Worm (Caenorhabditis elegans): ENCODE measurements around the gene F49H6.8.

F49H6.8 gene

ce11 chrV:17061585-17061984, 39.1 kb upstream of the F49H6.8 start, which contains the start of gene F28B1.9:
F28B1.9 (plus strand) TSS chrV:17061885.
- TF ChIP-seq nhr-25 (tag; optimal IDR thresholded peaks at IDR 0.05) (no peak), alr-1 (tag; optimal IDR thresholded peaks at IDR 0.05) (no peak), nhr-237 (tag; optimal IDR thresholded peaks at IDR 0.05) (no peak), mdl-1 (tag; optimal IDR thresholded peaks at IDR 0.05) (no peak), lin-39 (tag; optimal IDR thresholded peaks at IDR 0.05) (no peak), mab-5 (tag; optimal IDR thresholded peaks at IDR 0.05) (no peak), sma-9 (GFP tag; optimal IDR thresholded peaks at IDR 0.05) (no peak), sma-9 (tag; optimal IDR thresholded peaks at IDR 0.05) (no peak), nhr-77 (tag; optimal IDR thresholded peaks at IDR 0.05) (no peak), gmeb-1 (tag; optimal IDR thresholded peaks at IDR 0.05) (no peak), aly-2 (tag; optimal IDR thresholded peaks at IDR 0.05) (no peak), lsy-2 (tag; optimal IDR thresholded peaks at IDR 0.05) (no peak), nhr-23 (tag; optimal IDR thresholded peaks at IDR 0.05) (no peak), blmp-1 (tag; optimal IDR thresholded peaks at IDR 0.05; ENCODE audit: insufficient read depth) (no peak), elt-1 (tag; optimal IDR thresholded peaks at IDR 0.05) (no peak), ztf-11 (tag; optimal IDR thresholded peaks at IDR 0.05) (no peak)

- TF ChIP-seq sem-4 (tag; optimal IDR thresholded peaks at IDR 0.05) (no peak), nhr-23 (tag; optimal IDR thresholded peaks at IDR 0.05) (no peak), sma-9 (GFP tag; optimal IDR thresholded peaks at IDR 0.05) (no peak), sma-9 (tag; optimal IDR thresholded peaks at IDR 0.05) (no peak), unc-62 (GFP tag; optimal IDR thresholded peaks at IDR 0.05) (no peak), R02D3.7 (tag; optimal IDR thresholded peaks at IDR 0.05) (no peak), snpc-4 (tag; optimal IDR thresholded peaks at IDR 0.05) (no peak), ZK546.5 (tag; optimal IDR thresholded peaks at IDR 0.05) (no peak), lin-13 (GFP tag; optimal IDR thresholded peaks at IDR 0.05) (no peak), nhr-237 (tag; optimal IDR thresholded peaks at IDR 0.05) (no peak), ztf-4 (tag; optimal IDR thresholded peaks at IDR 0.05) (no peak), ceh-16 (tag; optimal IDR thresholded peaks at IDR 0.05) (no peak), nhr-25 (tag; optimal IDR thresholded peaks at IDR 0.05) (no peak), lin-39 (tag; optimal IDR thresholded peaks at IDR 0.05) (no peak), mbf-1 (tag; optimal IDR thresholded peaks at IDR 0.05) (no peak), sma-3 (GFP tag; optimal IDR thresholded peaks at IDR 0.05) (no peak), unc-55 (GFP tag; optimal IDR thresholded peaks at IDR 0.05) (no peak), nhr-11 (tag; optimal IDR thresholded peaks at IDR 0.05) (no peak), zag-1 (tag; optimal IDR thresholded peaks at IDR 0.05) (no peak), dmd-4 (tag; optimal IDR thresholded peaks at IDR 0.05) (no peak)
These were observed 37.5 kb upstream of the F49H6.8 start, which contains the start of gene sri-66 for ce11 chrV:17059987-17060386. sri-66 (plus strand) TSS chrV:17060287.

- TF ChIP-seq nhr-77 (tag; optimal IDR thresholded peaks at IDR 0.05) (no peak), nhr-6 (tag; optimal IDR thresholded peaks at IDR 0.05) (no peak), C34F6.9 (tag; optimal IDR thresholded peaks at IDR 0.05) (no peak), mbf-1 (tag; optimal IDR thresholded peaks at IDR 0.05) (no peak), mdl-1 (tag; optimal IDR thresholded peaks at IDR 0.05) (no peak), R02D3.7 (tag; optimal IDR thresholded peaks at IDR 0.05) (no peak), nhr-25 (tag; optimal IDR thresholded peaks at IDR 0.05) (no peak), ceh-16 (tag; optimal IDR thresholded peaks at IDR 0.05) (no peak), elt-1 (tag; optimal IDR thresholded peaks at IDR 0.05) (no peak), nhr-129 (tag; optimal IDR thresholded peaks at IDR 0.05) (no peak), gmeb-1 (tag; optimal IDR thresholded peaks at IDR 0.05) (no peak), alr-1 (tag; optimal IDR thresholded peaks at IDR 0.05) (no peak), ama-1 (optimal IDR thresholded peaks at IDR 0.05) (no peak), dmd-4 (tag; optimal IDR thresholded peaks at IDR 0.05) (no peak)
These were observed 22.0 kb upstream of the F49H6.8 start, which contains the start of gene F28B1.2 for ce11 chrV:17044500-17044899. F28B1.2 (plus strand) TSS chrV:17044800.

ce11 chrV:17042263-17042662, 19.8 kb upstream of the F49H6.8 start, which contains the start of gene hpo-33:
hpo-33 (plus strand) TSS chrV:17042563.
- TF ChIP-seq nhr-6 (tag; optimal IDR thresholded peaks at IDR 0.05) (no peak), mbf-1 (tag; optimal IDR thresholded peaks at IDR 0.05) (no peak)

ce11 chrV:17035850-17036249, 13.4 kb upstream of the F49H6.8 start, which contains the start of gene srz-94:
srz-94 (minus strand) TSS chrV:17035950.
- no peak for TF ChIP-seq nhr-21 (tag; optimal IDR thresholded peaks at IDR 0.05)
- TF ChIP-seq crh-2 (tag; optimal IDR thresholded peaks at IDR 0.05) = no peak
- no peak for TF ChIP-seq nhr-12 (tag; optimal IDR thresholded peaks at IDR 0.05)
- TF ChIP-seq aly-2 (tag; optimal IDR thresholded peaks at IDR 0.05) = no peak
- TF ChIP-seq mab-5 (tag; optimal IDR thresholded peaks at IDR 0.05) = no peak
